Fruit fly (Drosophila melanogaster) whole organism, embryonic: ENCODE results near the gene CG7231.

Experiments used
- ATbp ChIP-seq: fragments of 200-800 bp; sonication (Bioruptor generic); optimal IDR thresholded peaks from 2 replicates; lab custom pipeline; 2017; ENCODE audit warnings: missing biosample characterization, mild to moderate bottlenecking, missing genetic modification characterization, missing genetic modification reagents
- BtbVII ChIP-seq: fragments of 200-800 bp; sonication (Bioruptor generic); optimal IDR thresholded peaks from 3 replicates; lab custom pipeline; 2017; ENCODE audit warnings: missing biosample characterization, mild to moderate bottlenecking, missing genetic modification characterization
- CG10267 ChIP-seq: fragments of 200-800 bp; sonication (Bioruptor generic); optimal IDR thresholded peaks from 2 replicates; lab custom pipeline; 2018; ENCODE audit warnings: missing biosample characterization, mild to moderate bottlenecking, missing genetic modification characterization, moderate library complexity
- CG11247 ChIP-seq: fragments of 200-800 bp; sonication (Bioruptor generic); IDR thresholded peaks from 2 replicates; pipeline ENCODE4 v1.3.6; 2022; ENCODE audit warnings: missing biosample characterization, missing genetic modification characterization
- CG11560 ChIP-seq: fragments of 200-800 bp; sonication (Bioruptor generic); IDR thresholded peaks from 3 replicates; pipeline ENCODE4 v1.3.6; 2022; ENCODE audit warnings: missing biosample characterization, missing genetic modification characterization
- CG12659 ChIP-seq: fragments of 200-800 bp; sonication (Bioruptor generic); optimal IDR thresholded peaks from 3 replicates; lab custom pipeline; 2017; ENCODE audit warnings: mild to moderate bottlenecking, missing biosample characterization, missing genetic modification reagents, missing genetic modification characterization
- CG13287 ChIP-seq: fragments of 200-800 bp; sonication (Bioruptor generic); IDR thresholded peaks from 2 replicates; pipeline ENCODE4 v1.3.6; 2022; ENCODE audit warnings: missing biosample characterization, missing genetic modification characterization; ENCODE audit not compliant: partially characterized antibody
- CG14710 ChIP-seq: fragments of 200-800 bp; sonication (Bioruptor generic); optimal IDR thresholded peaks from 3 replicates; lab custom pipeline; 2019; ENCODE audit warnings: missing biosample characterization, mild to moderate bottlenecking, missing genetic modification characterization, moderate library complexity
- CG15073 ChIP-seq: fragments of 200-800 bp; sonication (Bioruptor generic); optimal IDR thresholded peaks from 2 replicates; lab custom pipeline; 2016; ENCODE audit warnings: missing biosample characterization, missing genetic modification characterization
- CG15479 ChIP-seq: fragments of 200-800 bp; sonication (Bioruptor generic); optimal IDR thresholded peaks from 3 replicates; lab custom pipeline; 2019; ENCODE audit warnings: missing biosample characterization, mild to moderate bottlenecking, missing genetic modification characterization, moderate library complexity
- CG17186 ChIP-seq: fragments of 200-800 bp; sonication (Bioruptor generic); optimal IDR thresholded peaks from 3 replicates; lab custom pipeline; 2017; ENCODE audit warnings: missing biosample characterization, missing genetic modification reagents, missing genetic modification characterization
- CG17385 ChIP-seq: fragments of 200-800 bp; sonication (Bioruptor generic); optimal IDR thresholded peaks from 3 replicates; lab custom pipeline; 2018; ENCODE audit warnings: missing biosample characterization, mild to moderate bottlenecking, missing genetic modification characterization
- CG34224 ChIP-seq: fragments of 200-800 bp; sonication (Bioruptor generic); IDR thresholded peaks from 3 replicates; pipeline ENCODE4 v1.3.6; 2022; ENCODE audit warnings: missing biosample characterization, missing genetic modification characterization; ENCODE audit not compliant: partially characterized antibody
- CG34422 ChIP-seq: fragments of 200-800 bp; sonication (Bioruptor generic); IDR thresholded peaks from 3 replicates; pipeline ENCODE4 v1.3.6; 2022; ENCODE audit warnings: missing biosample characterization, missing genetic modification characterization
- CG42726 ChIP-seq: fragments of 200-800 bp; sonication (Bioruptor generic); IDR thresholded peaks from 2 replicates; pipeline ENCODE4 v1.3.6; 2022; ENCODE audit warnings: missing biosample characterization, missing genetic modification characterization; ENCODE audit not compliant: partially characterized antibody
- CG4282 ChIP-seq: fragments of 200-800 bp; sonication (Bioruptor generic); optimal IDR thresholded peaks from 2 replicates; lab custom pipeline; 2016; ENCODE audit warnings: missing biosample characterization, missing genetic modification characterization
- CG9797 ChIP-seq: fragments of 200-800 bp; sonication (Bioruptor generic); optimal IDR thresholded peaks from 3 replicates; lab custom pipeline; 2018; ENCODE audit warnings: missing biosample characterization, mild to moderate bottlenecking, missing genetic modification characterization
- CG9932 ChIP-seq: fragments of 200-800 bp; sonication (Bioruptor generic); IDR thresholded peaks from 2 replicates; pipeline ENCODE4 v1.3.6; 2022; ENCODE audit warnings: missing biosample characterization, missing genetic modification characterization
- Camta ChIP-seq: fragments of 200-800 bp; sonication (Bioruptor generic); optimal IDR thresholded peaks from 2 replicates; lab custom pipeline; 2016; ENCODE audit warnings: missing biosample characterization, missing genetic modification characterization
- CoRest ChIP-seq: fragments of 200-800 bp; sonication (Bioruptor generic); optimal IDR thresholded peaks from 3 replicates; lab custom pipeline; 2018; ENCODE audit warnings: missing biosample characterization, mild to moderate bottlenecking, missing genetic modification characterization, moderate library complexity
- D ChIP-seq, 2 experiments: fragments of 200-800 bp in 1 of 2; fragments of >200 bp in 1 of 2; sonication (Bioruptor generic) in 1 of 2; optimal IDR thresholded peaks; 2 replicates in 1 of 2; 3 replicates in 1 of 2; lab custom pipeline; 2017; ENCODE audit warnings: mild to moderate bottlenecking in 1 of 2, missing biosample characterization in 1 of 2, missing genetic modification characterization in 1 of 2, missing genetic modification reagents in 1 of 2
- Dp ChIP-seq: fragments of 200-800 bp; sonication (Bioruptor generic); optimal IDR thresholded peaks from 2 replicates; lab custom pipeline; 2018; ENCODE audit warnings: missing biosample characterization, mild to moderate bottlenecking, missing genetic modification characterization, moderate library complexity
- Dref ChIP-seq: fragments of 200-800 bp; sonication (Bioruptor generic); IDR thresholded peaks from 2 replicates; pipeline ENCODE4 v1.3.6; 2022; ENCODE audit warnings: missing biosample characterization, missing genetic modification characterization
- E2f2 ChIP-seq: fragments of 200-800 bp; sonication (Bioruptor generic); IDR thresholded peaks from 2 replicates; pipeline ENCODE4 v1.3.6; 2022; ENCODE audit warnings: missing biosample characterization, missing genetic modification characterization
- HHEX ChIP-seq: fragments of 200-800 bp; sonication (Bioruptor generic); optimal IDR thresholded peaks from 3 replicates; lab custom pipeline; 2017; ENCODE audit warnings: missing biosample characterization, mild to moderate bottlenecking, missing genetic modification characterization, missing genetic modification reagents
- HmgZ ChIP-seq: fragments of 200-800 bp; sonication (Bioruptor generic); optimal IDR thresholded peaks from 2 replicates; lab custom pipeline; 2018; ENCODE audit warnings: missing biosample characterization, mild to moderate bottlenecking, missing genetic modification characterization
- MBD-R2 ChIP-seq: fragments of 200-800 bp; sonication (Bioruptor generic); IDR thresholded peaks from 2 replicates; pipeline ENCODE4 v1.3.6; 2022; ENCODE audit warnings: missing biosample characterization, missing genetic modification characterization
- Med ChIP-seq: fragments of 200-800 bp; sonication (Bioruptor generic); peaks from one replicate; lab custom pipeline; 2016; ENCODE audit warnings: missing biosample characterization, missing genetic modification characterization, mild to moderate bottlenecking, inconsistent platforms, moderate library complexity
- Scr ChIP-seq: fragments of 200-800 bp; sonication (Bioruptor generic); IDR thresholded peaks from 2 replicates; pipeline ENCODE4 v1.3.6; 2022; ENCODE audit warnings: missing biosample characterization, missing genetic modification characterization; ENCODE audit not compliant: partially characterized antibody
- amos ChIP-seq: fragments of 200-800 bp; sonication (Bioruptor generic); IDR thresholded peaks from 2 replicates; pipeline ENCODE4 v1.3.6; 2022; ENCODE audit warnings: missing biosample characterization, missing genetic modification characterization; ENCODE audit not compliant: partially characterized antibody
- chif ChIP-seq, 2 experiments: fragments of 200-800 bp; sonication (Bioruptor generic); optimal IDR thresholded peaks; 3 replicates each; lab custom pipeline; 2016; ENCODE audit warnings: missing biosample characterization in 2 of 2, missing genetic modification characterization in 2 of 2
- dmrt11E ChIP-seq: fragments of 200-800 bp; sonication (Bioruptor generic); optimal IDR thresholded peaks from 3 replicates; lab custom pipeline; 2018; ENCODE audit warnings: missing biosample characterization, mild to moderate bottlenecking, missing genetic modification characterization, moderate library complexity
- eyg ChIP-seq: fragments of 200-800 bp; sonication (Bioruptor generic); optimal IDR thresholded peaks from 3 replicates; lab custom pipeline; 2016; ENCODE audit warnings: missing biosample characterization, missing genetic modification characterization
- fd102C ChIP-seq: fragments of 200-800 bp; sonication (Bioruptor generic); optimal IDR thresholded peaks from 2 replicates; lab custom pipeline; 2018; ENCODE audit warnings: missing biosample characterization, mild to moderate bottlenecking, missing genetic modification characterization, moderate library complexity
- fru ChIP-seq: fragments of >200 bp; optimal IDR thresholded peaks from 2 replicates; lab custom pipeline; 2017
- ftz-f1 ChIP-seq: fragments of 200-800 bp; sonication (Bioruptor generic); optimal IDR thresholded peaks from 2 replicates; lab custom pipeline; 2016; ENCODE audit warnings: missing biosample characterization, missing genetic modification characterization
- kay ChIP-seq: fragments of 200-800 bp; sonication (Bioruptor generic); optimal IDR thresholded peaks from 2 replicates; lab custom pipeline; 2016; ENCODE audit warnings: missing biosample characterization, missing genetic modification characterization
- lilli ChIP-seq: fragments of 200-800 bp; sonication (Bioruptor generic); optimal IDR thresholded peaks from 3 replicates; lab custom pipeline; 2016; ENCODE audit warnings: missing biosample characterization, missing genetic modification characterization
- maf-S ChIP-seq: fragments of 200-800 bp; sonication (Bioruptor generic); optimal IDR thresholded peaks from 2 replicates; lab custom pipeline; 2016; ENCODE audit warnings: missing biosample characterization, missing genetic modification characterization
- nerfin-2 ChIP-seq: fragments of 200-800 bp; sonication (Bioruptor generic); IDR thresholded peaks from 2 replicates; pipeline ENCODE4 v1.3.6; 2022; ENCODE audit warnings: missing biosample characterization, missing genetic modification characterization; ENCODE audit not compliant: partially characterized antibody
- phol ChIP-seq: fragments of 200-800 bp; sonication (Bioruptor generic); optimal IDR thresholded peaks from 3 replicates; lab custom pipeline; 2018; ENCODE audit warnings: missing biosample characterization, mild to moderate bottlenecking, missing genetic modification characterization, moderate library complexity
- sd ChIP-seq: fragments of 200-800 bp; sonication (Bioruptor generic); optimal IDR thresholded peaks from 3 replicates; lab custom pipeline; 2018; ENCODE audit warnings: missing biosample characterization, mild to moderate bottlenecking, missing genetic modification characterization, moderate library complexity
- sisA ChIP-seq: fragments of 200-800 bp; sonication (Bioruptor generic); IDR thresholded peaks from 2 replicates; pipeline ENCODE4 v1.3.6; 2022; ENCODE audit warnings: missing biosample characterization, missing genetic modification characterization
- stwl ChIP-seq: fragments of 200-800 bp; sonication (Bioruptor generic); optimal IDR thresholded peaks from 3 replicates; lab custom pipeline; 2018; ENCODE audit warnings: missing biosample characterization, mild to moderate bottlenecking, missing genetic modification characterization, moderate library complexity
- tap ChIP-seq: fragments of 200-800 bp; optimal IDR thresholded peaks from 3 replicates; lab custom pipeline; 2019; ENCODE audit warnings: missing biosample characterization, mild to moderate bottlenecking, missing genetic modification characterization, moderate library complexity
- trem ChIP-seq: fragments of 200-800 bp; optimal IDR thresholded peaks from 3 replicates; lab custom pipeline; 2019; ENCODE audit warnings: missing biosample characterization, mild to moderate bottlenecking, missing genetic modification characterization, moderate library complexity
- tup ChIP-seq: fragments of 200-800 bp; sonication (Bioruptor generic); optimal IDR thresholded peaks from 2 replicates; lab custom pipeline; 2016; ENCODE audit warnings: missing biosample characterization, mild to moderate bottlenecking, missing genetic modification characterization, moderate library complexity
- unc-4 ChIP-seq: fragments of 200-800 bp; sonication (Bioruptor generic); IDR thresholded peaks from 2 replicates; pipeline ENCODE4 v1.3.6; 2022; ENCODE audit warnings: missing biosample characterization, missing genetic modification characterization; ENCODE audit not compliant: partially characterized antibody
- z ChIP-seq: fragments of 200-800 bp; sonication (Bioruptor generic); IDR thresholded peaks from 3 replicates; pipeline ENCODE4 v1.3.6; 2022; ENCODE audit warnings: missing biosample characterization, missing genetic modification characterization
- zfh1 ChIP-seq: fragments of 200-800 bp; sonication (Bioruptor generic); IDR thresholded peaks from 3 replicates; pipeline ENCODE4 v1.3.6; 2022; ENCODE audit warnings: missing biosample characterization, missing genetic modification characterization

CG7231 gene

dm6 chr2L:8029160-8029852, 45.6 kb downstream of the CG7231 start, which contains the start of gene baf (continued):
- peak; percentile 84 for TF ChIP-seq kay
- peak; percentile 9 for TF ChIP-seq CoRest (tag; lab: Kevin White, UChicago)
- no peak for TF ChIP-seq maf-S
- TF ChIP-seq phol (tag; lab: Kevin White, UChicago), result peak; percentile 20
- TF ChIP-seq chif (GFP tag; optimal IDR thresholded peaks at IDR 0.05; lab: Kevin White, UChicago), result no peak
- TF ChIP-seq ftz-f1 (GFP tag; lab: Kevin White, UChicago), result peak; percentile 37
- peak; percentile 2 for TF ChIP-seq dmrt11E
- peak; percentile 62 for TF ChIP-seq Dp (GFP tag; lab: Kevin White, UChicago)
- peak; percentile 68 for TF ChIP-seq E2f2
- TF ChIP-seq Camta (GFP tag; lab: Kevin White, UChicago), result peak; percentile 4
- TF ChIP-seq BtbVII (GFP tag; lab: Kevin White, UChicago), result peak; percentile 13
- TF ChIP-seq CG15073, result no peak
- peak; percentile 40 for TF ChIP-seq CG14710 (tag; lab: Kevin White, UChicago)
- no peak for TF ChIP-seq tap
- TF ChIP-seq Dref (GFP tag; lab: Robert Waterston, UW), result no peak
- TF ChIP-seq CG17186 (GFP tag; lab: Kevin White, UChicago), result peak; percentile 34
- TF ChIP-seq CG12659 (GFP tag; lab: Kevin White, UChicago), result peak; percentile 30
- TF ChIP-seq CG34422 (GFP tag; lab: Robert Waterston, UW), result peak; percentile 47; the same call in 1 of the 3 replicates
- peak; percentile 41 for TF ChIP-seq MBD-R2
- TF ChIP-seq trem (tag; lab: Kevin White, UChicago), result peak; percentile 47
- peak; percentile 81 for TF ChIP-seq Med (GFP tag; lab: Kevin White, UChicago)
- no peak for TF ChIP-seq CG11560 (tag; lab: Robert Waterston, UW)
- TF ChIP-seq tup (GFP tag; lab: Kevin White, UChicago), result no peak
- TF ChIP-seq CG9797 (GFP tag; lab: Kevin White, UChicago), result peak; percentile 73
- peak; percentile 26 for TF ChIP-seq CG10267 (tag; lab: Kevin White, UChicago)
- peak; percentile 47 for TF ChIP-seq CG15479
- TF ChIP-seq sd, result peak; percentile 81
- TF ChIP-seq stwl (tag; lab: Kevin White, UChicago), result peak; percentile 36
- peak; percentile 10 for TF ChIP-seq HmgZ (tag; lab: Kevin White, UChicago)
- TF ChIP-seq D (optimal IDR thresholded peaks at IDR 0.05; lab: Kevin White, UChicago), result peak; percentile 42
- TF ChIP-seq D (GFP tag; optimal IDR thresholded peaks at IDR 0.05; lab: Kevin White, UChicago), result no peak
- 0 out of 3 replicates have a peak, but pooled peaks have one; percentile 22 for TF ChIP-seq zfh1 (GFP tag; lab: Robert Waterston, UW)
- TF ChIP-seq nerfin-2, result peak; percentile 37; the same call in 1 of the 2 replicates
- peak; percentile 10 for TF ChIP-seq eyg (GFP tag; lab: Kevin White, UChicago)
- TF ChIP-seq HHEX (GFP tag; lab: Kevin White, UChicago), result no peak
- no peak for TF ChIP-seq fd102C (GFP tag; lab: Kevin White, UChicago)

- TF ChIP-seq z (GFP tag; lab: Robert Waterston, UW), result no peak
- no peak for TF ChIP-seq CG42726 (GFP tag; lab: Robert Waterston, UW)
- TF ChIP-seq amos (GFP tag; lab: Robert Waterston, UW), result peak; percentile 43; the same call in 1 of the 2 replicates
- TF ChIP-seq unc-4 (GFP tag; lab: Robert Waterston, UW), result peak; percentile 37
- TF ChIP-seq Scr, result peak; percentile 59
- TF ChIP-seq fru (lab: Kevin White, UChicago), result no peak
- no peak for TF ChIP-seq CG4282 (GFP tag; lab: Kevin White, UChicago)
- TF ChIP-seq sisA, result no peak
- TF ChIP-seq lilli (GFP tag; lab: Kevin White, UChicago), result no peak
- TF ChIP-seq CG11247, result no peak
- TF ChIP-seq CG13287 (GFP tag; lab: Robert Waterston, UW), result peak; percentile 40
- no peak for TF ChIP-seq ATbp (GFP tag; lab: Kevin White, UChicago)
- 0 out of 3 replicates have a peak, but pooled peaks have one; percentile 8 for TF ChIP-seq CG34224 (GFP tag; lab: Robert Waterston, UW)
- no peak for TF ChIP-seq CG17385 (GFP tag; lab: Kevin White, UChicago)
- TF ChIP-seq CG9932 (GFP tag; lab: Robert Waterston, UW), result peak; percentile 15; the same call in 1 of the 2 replicates
Observed at dm6 chr2L:8030102-8030501, 46.4 kb downstream of the CG7231 start.
